Fruit fly (Drosophila melanogaster): ENCODE measurements around the gene CG31274.
A peak's percentile ranks its signal among the peaks of the same experiment; 100 is the strongest.

Gene CG31274

dm6 chr3R:16987220-16987923 is 5.4 kb upstream of the CG31274 start, which contains the start of gene CG18622 (continued):
- TF ChIP-seq HLH3B (GFP tag; IDR thresholded peaks at IDR 0.05) = peak; percentile 52; the same call in 1 of the 2 replicates
- no peak for TF ChIP-seq NfI (GFP tag; optimal IDR thresholded peaks at IDR 0.05)
- TF ChIP-seq CG11247 (GFP tag; IDR thresholded peaks at IDR 0.05) = no peak
- TF ChIP-seq Hr78 (GFP tag; optimal IDR thresholded peaks at IDR 0.05) = no peak
- TF ChIP-seq CG7271 (tag; optimal IDR thresholded peaks at IDR 0.05) = no peak
- TF ChIP-seq pan (optimal IDR thresholded peaks at IDR 0.05) = no peak
- TF ChIP-seq pan (GFP tag; optimal IDR thresholded peaks at IDR 0.05 in 1 of 2, IDR thresholded peaks at IDR 0.05 in 1 of 2) = no peak
- TF ChIP-seq CG34224 (GFP tag; IDR thresholded peaks at IDR 0.05; ENCODE audit: partially characterized antibody) = no peak
- peak; percentile 74; the same call in 2 of the 3 replicates for TF ChIP-seq Dbx (GFP tag; IDR thresholded peaks at IDR 0.05)
- TF ChIP-seq Myb (GFP tag; optimal IDR thresholded peaks at IDR 0.05) = no peak
- no peak for TF ChIP-seq MESR4 (GFP tag; optimal IDR thresholded peaks at IDR 0.05)
- peak; percentile 87 for TF ChIP-seq Jarid2 (GFP tag; optimal IDR thresholded peaks at IDR 0.05)
- TF ChIP-seq pho (GFP tag; optimal IDR thresholded peaks at IDR 0.05) = no peak
- TF ChIP-seq CG1529 (GFP tag; optimal IDR thresholded peaks at IDR 0.05) = no peak
- no peak for TF ChIP-seq cwo (GFP tag; optimal IDR thresholded peaks at IDR 0.05)
- TF ChIP-seq CG4360 (GFP tag; IDR thresholded peaks at IDR 0.05) = no peak
- TF ChIP-seq HLH54F (GFP tag; optimal IDR thresholded peaks at IDR 0.05) = no peak
- no peak for TF ChIP-seq Kr (GFP tag; optimal IDR thresholded peaks at IDR 0.05)
- TF ChIP-seq so (GFP tag; IDR thresholded peaks at IDR 0.05) = no peak; the same call in 2 of the 3 replicates
- TF ChIP-seq CG18262 (tag; optimal IDR thresholded peaks at IDR 0.05) = peak; percentile 3
- no peak for TF ChIP-seq Atf-2 (GFP tag; optimal IDR thresholded peaks at IDR 0.05)
- no peak for TF ChIP-seq CG6813 (GFP tag; optimal IDR thresholded peaks at IDR 0.05)
- TF ChIP-seq D (optimal IDR thresholded peaks at IDR 0.05) = peak; percentile 1
- no peak for TF ChIP-seq D (GFP tag; optimal IDR thresholded peaks at IDR 0.05)
- TF ChIP-seq CG13424 (tag; optimal IDR thresholded peaks at IDR 0.05) = no peak
- TF ChIP-seq Chrac-16 (GFP tag; optimal IDR thresholded peaks at IDR 0.05) = no peak
- no peak; the same call in 1 of the 2 replicates for TF ChIP-seq bbx (GFP tag; IDR thresholded peaks at IDR 0.05; ENCODE audit: partially characterized antibody)
- TF ChIP-seq CG7372 (GFP tag; IDR thresholded peaks at IDR 0.05) = no peak
- no peak for TF ChIP-seq CG4617 (GFP tag; optimal IDR thresholded peaks at IDR 0.05; ENCODE audit: borderline replicate concordance)
- no peak for TF ChIP-seq CG1024 (GFP tag; IDR thresholded peaks at IDR 0.05)
- TF ChIP-seq az2 (GFP tag; optimal IDR thresholded peaks at IDR 0.05) = no peak
- TF ChIP-seq Fer3 (tag; optimal IDR thresholded peaks at IDR 0.05) = no peak
- no peak for TF ChIP-seq jigr1 (GFP tag; IDR thresholded peaks at IDR 0.05)
- TF ChIP-seq Bgb (GFP tag; IDR thresholded peaks at IDR 0.05; ENCODE audit: partially characterized antibody) = peak; percentile 74; the same call in 1 of the 2 replicates
- TF ChIP-seq Atf6 (GFP tag; IDR thresholded peaks at IDR 0.05) = no peak
- peak; percentile 36 for TF ChIP-seq Ssrp (tag; optimal IDR thresholded peaks at IDR 0.05)
- TF ChIP-seq cad (GFP tag; optimal IDR thresholded peaks at IDR 0.05) = no peak
- peak; percentile 11 for TF ChIP-seq ERR (GFP tag; optimal IDR thresholded peaks at IDR 0.05)
- no peak for TF ChIP-seq fd3F (GFP tag; optimal IDR thresholded peaks at IDR 0.05)
- peak; percentile 63; the same call in 1 of the 2 replicates for TF ChIP-seq CG13287 (GFP tag; IDR thresholded peaks at IDR 0.05; ENCODE audit: partially characterized antibody)
- peak; percentile 12 for TF ChIP-seq pfk (GFP tag; optimal IDR thresholded peaks at IDR 0.05)
- TF ChIP-seq CG2889 (GFP tag; IDR thresholded peaks at IDR 0.05) = no peak
- no peak for TF ChIP-seq dan (GFP tag; IDR thresholded peaks at IDR 0.05)
- no peak for TF ChIP-seq CG8089 (GFP tag; optimal IDR thresholded peaks at IDR 0.05)
- no peak for TF ChIP-seq gce (GFP tag; IDR thresholded peaks at IDR 0.05)
- TF ChIP-seq CG9437 (GFP tag; optimal IDR thresholded peaks at IDR 0.05) = no peak
- no peak for TF ChIP-seq CG12219 (GFP tag; optimal IDR thresholded peaks at IDR 0.05)
- TF ChIP-seq Fer2 (tag; optimal IDR thresholded peaks at IDR 0.05) = no peak
- no peak for TF ChIP-seq ttk (GFP tag; IDR thresholded peaks at IDR 0.05)
- no peak for TF ChIP-seq CG12299 (tag; optimal IDR thresholded peaks at IDR 0.05)
